Fruit fly (Drosophila melanogaster): ENCODE data around the gene nkd.
A peak's percentile ranks its signal among the peaks of the same experiment; 100 is the strongest.

The nkd gene

DNA sequence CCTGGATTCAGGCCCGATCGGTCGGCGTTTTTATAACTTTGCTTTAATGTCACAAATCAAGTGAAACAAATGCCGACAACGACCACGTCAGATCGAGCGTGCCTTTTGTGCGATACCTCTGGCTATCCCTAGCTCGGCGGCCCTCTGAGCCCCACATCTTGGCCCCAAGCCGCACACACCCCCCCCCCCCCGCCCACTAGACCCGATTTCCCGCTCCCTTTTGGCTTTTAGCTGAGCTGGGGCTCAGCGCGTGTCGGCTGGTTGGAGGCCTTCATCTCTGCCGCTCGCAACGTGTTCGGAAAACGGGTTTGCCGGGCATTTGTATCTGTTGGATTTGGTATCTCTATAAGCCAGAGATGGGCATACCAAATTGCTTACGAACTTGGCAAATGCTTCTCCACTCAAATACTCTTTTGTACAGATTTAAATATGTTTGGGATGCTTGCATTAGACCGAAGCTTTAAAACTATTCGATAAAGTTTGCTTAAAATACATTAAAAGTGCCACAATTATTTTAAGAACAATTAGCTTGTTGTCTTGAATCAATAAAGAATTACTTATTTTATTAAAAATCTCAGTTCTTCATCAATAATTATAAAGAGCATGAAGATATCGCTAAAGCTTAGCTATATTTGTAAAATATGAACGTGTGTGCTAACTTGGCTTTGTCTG lies 29.0 kb downstream of the nkd start (continued):
- no peak for TF ChIP-seq CG42726 (GFP tag; IDR thresholded peaks at IDR 0.05; ENCODE audit: partially characterized antibody)
- no peak for TF ChIP-seq nau (GFP tag; optimal IDR thresholded peaks at IDR 0.05)
- TF ChIP-seq Elba2 (GFP tag; optimal IDR thresholded peaks at IDR 0.05): no peak
- no peak for TF ChIP-seq B-H2 (GFP tag; optimal IDR thresholded peaks at IDR 0.05)
- no peak for TF ChIP-seq Scr (GFP tag; IDR thresholded peaks at IDR 0.05; ENCODE audit: partially characterized antibody)
- peak; percentile 41 for TF ChIP-seq CG12104 (GFP tag; optimal IDR thresholded peaks at IDR 0.05)
- no peak for TF ChIP-seq CG7928 (GFP tag; optimal IDR thresholded peaks at IDR 0.05)
- TF ChIP-seq unc-4 (GFP tag; IDR thresholded peaks at IDR 0.05; ENCODE audit: partially characterized antibody): no peak
- no peak for TF ChIP-seq toy (GFP tag; IDR thresholded peaks at IDR 0.05)
- TF ChIP-seq Doc3 (GFP tag; IDR thresholded peaks at IDR 0.05; ENCODE audit: partially characterized antibody): no peak
- no peak for TF ChIP-seq Dll (GFP tag; IDR thresholded peaks at IDR 0.05; ENCODE audit: partially characterized antibody)
- TF ChIP-seq Bdp1 (GFP tag; optimal IDR thresholded peaks at IDR 0.05): no peak
- TF ChIP-seq wdn (GFP tag; IDR thresholded peaks at IDR 0.05): 0 out of 2 replicates have a peak, but pooled peaks have one; percentile 39
- TF ChIP-seq CG12769 (tag; optimal IDR thresholded peaks at IDR 0.05): peak; percentile 93
- TF ChIP-seq h (optimal IDR thresholded peaks at IDR 0.05): no peak
- no peak for TF ChIP-seq gcm (GFP tag; optimal IDR thresholded peaks at IDR 0.05)
- no peak for TF ChIP-seq CG6683 (GFP tag; optimal IDR thresholded peaks at IDR 0.05)
- no peak for TF ChIP-seq CG10431 (GFP tag; optimal IDR thresholded peaks at IDR 0.05)
- TF ChIP-seq ato (GFP tag; IDR thresholded peaks at IDR 0.05; ENCODE audit: partially characterized antibody): no peak
- TF ChIP-seq CG14667 (GFP tag; IDR thresholded peaks at IDR 0.05): no peak; the same call in 1 of the 2 replicates
- no peak for TF ChIP-seq rib (GFP tag; IDR thresholded peaks at IDR 0.05)
- peak; percentile 62 for TF ChIP-seq CG7556 (GFP tag; optimal IDR thresholded peaks at IDR 0.05)
- TF ChIP-seq Deaf1 (tag; optimal IDR thresholded peaks at IDR 0.05): no peak
- TF ChIP-seq CG9609 (GFP tag; optimal IDR thresholded peaks at IDR 0.05): no peak
- no peak for TF ChIP-seq NFAT (GFP tag; IDR thresholded peaks at IDR 0.05)
- no peak for TF ChIP-seq CG12219 (GFP tag; optimal IDR thresholded peaks at IDR 0.05)
- peak; percentile 11 for TF ChIP-seq abd-A (tag; optimal IDR thresholded peaks at IDR 0.05)
- TF ChIP-seq Sry-β (GFP tag; optimal IDR thresholded peaks at IDR 0.05): no peak
- TF ChIP-seq Gsc (GFP tag; IDR thresholded peaks at IDR 0.05): no peak
- peak; percentile 42 for TF ChIP-seq CG10147 (GFP tag; optimal IDR thresholded peaks at IDR 0.05)
- no peak for TF ChIP-seq CG2116 (GFP tag; optimal IDR thresholded peaks at IDR 0.05)
- no peak for TF ChIP-seq CG12942 (GFP tag; optimal IDR thresholded peaks at IDR 0.05)
- no peak for TF ChIP-seq eve (GFP tag; optimal IDR thresholded peaks at IDR 0.05)
- TF ChIP-seq HmgD (GFP tag; optimal IDR thresholded peaks at IDR 0.05): no peak
- no peak for TF ChIP-seq stwl (tag; optimal IDR thresholded peaks at IDR 0.05)
- peak; percentile 73 for TF ChIP-seq row (GFP tag; IDR thresholded peaks at IDR 0.05)
- peak; percentile 82 for TF ChIP-seq CG13894 (tag; optimal IDR thresholded peaks at IDR 0.05)
- TF ChIP-seq CG12071 (GFP tag; optimal IDR thresholded peaks at IDR 0.05): no peak
- no peak for TF ChIP-seq zfh2 (GFP tag; optimal IDR thresholded peaks at IDR 0.05)
- TF ChIP-seq Asciz (GFP tag; optimal IDR thresholded peaks at IDR 0.05): peak; percentile 26
- peak; percentile 36 for TF ChIP-seq nmo (GFP tag; optimal IDR thresholded peaks at IDR 0.05)
- no peak for TF ChIP-seq CG10959 (GFP tag; IDR thresholded peaks at IDR 0.05)
- TF ChIP-seq E2f2 (GFP tag; IDR thresholded peaks at IDR 0.05): peak; percentile 25; the same call in 1 of the 2 replicates
- TF ChIP-seq psq (GFP tag; optimal IDR thresholded peaks at IDR 0.05): no peak
- no peak for TF ChIP-seq C15 (GFP tag; IDR thresholded peaks at IDR 0.05)
- TF ChIP-seq chm (GFP tag; IDR thresholded peaks at IDR 0.05): peak; percentile 54
- TF ChIP-seq H15 (GFP tag; IDR thresholded peaks at IDR 0.05): no peak
- no peak for TF ChIP-seq CG14710 (tag; optimal IDR thresholded peaks at IDR 0.05)
- TF ChIP-seq tx (GFP tag; optimal IDR thresholded peaks at IDR 0.05): no peak
- peak; percentile 4 for TF ChIP-seq CG9727 (GFP tag; optimal IDR thresholded peaks at IDR 0.05)
